Worm (Caenorhabditis elegans) whole organism, L4 larva: ENCODE results near the gene F21A3.3.

Experiments used
- dpl-1 ChIP-seq: fragments of 150-350 bp; optimal IDR thresholded peaks from 2 replicates; lab custom pipeline; 2014; ENCODE audit warnings: missing biosample characterization, missing genetic modification reagents, missing genetic modification characterization
- duxl-1 ChIP-seq: sonication (generic microtip); optimal IDR thresholded peaks from 2 replicates; lab custom pipeline; 2016; ENCODE audit warnings: mild to moderate bottlenecking, missing genetic modification characterization, moderate library complexity, missing compliant biosample characterization; ENCODE audit not compliant: poor library complexity
- hif-1 ChIP-seq, 2 experiments: sonication (generic microtip); optimal IDR thresholded peaks; 2 replicates each; lab custom pipeline; 2016 to 2017; ENCODE audit warnings: missing compliant biosample characterization in 2 of 2, missing genetic modification characterization in 2 of 2, missing genetic modification reagents in 2 of 2, missing genotype in 2 of 2, mild to moderate bottlenecking in 1 of 2
- lin-38 ChIP-seq: fragments of 200-800 bp; sonication (Bioruptor generic); IDR thresholded peaks from 2 replicates; pipeline ENCODE4 v1.3.6; 2022; ENCODE audit warnings: missing genetic modification reagents, missing genetic modification characterization, missing compliant biosample characterization
- nhr-237 ChIP-seq: sonication (generic microtip); optimal IDR thresholded peaks from 2 replicates; lab custom pipeline; 2017; ENCODE audit warnings: missing biosample characterization, missing genetic modification characterization
- unc-130 ChIP-seq: sonication (generic microtip); optimal IDR thresholded peaks from 2 replicates; lab custom pipeline; 2016; ENCODE audit warnings: missing genetic modification reagents, missing genetic modification characterization, missing compliant biosample characterization
- zip-2 ChIP-seq: fragments of 150-350 bp; optimal IDR thresholded peaks from 2 replicates; lab custom pipeline; 2014; ENCODE audit warnings: missing biosample characterization, missing genetic modification characterization
- ztf-11 ChIP-seq: fragments of 150-350 bp; optimal IDR thresholded peaks from 2 replicates; lab custom pipeline; 2014; ENCODE audit warnings: missing biosample characterization, missing genetic modification characterization

- TF ChIP-seq ztf-11 (tag; lab: Kevin White, UChicago) (no peak), dpl-1 (GFP tag; lab: Kevin White, UChicago) (no peak), unc-130 (no peak), zip-2 (tag; lab: Kevin White, UChicago) (no peak), lin-38 (GFP tag; lab: Robert Waterston, UW) (no peak), hif-1 (tag; optimal IDR thresholded peaks at IDR 0.05; lab: Kevin White, UChicago) (no peak), duxl-1 (tag; lab: Kevin White, UChicago) (no peak), nhr-237 (tag; lab: Kevin White, UChicago) (no peak)
These were observed 27.4 kb downstream of the F21A3.3 start, which contains the start of gene glb-14 for ce11 chrV:15544898-15545297.
